Worm (Caenorhabditis elegans): ENCODE results near the gene W02B12.1.

- TF ChIP-seq sem-2 (GFP tag; optimal IDR thresholded peaks at IDR 0.05) (no peak), snpc-4 (tag; optimal IDR thresholded peaks at IDR 0.05) (no peak), ztf-11 (tag; optimal IDR thresholded peaks at IDR 0.05) (no peak), elt-3 (tag; optimal IDR thresholded peaks at IDR 0.05) (no peak), nhr-237 (tag; optimal IDR thresholded peaks at IDR 0.05) (no peak), ceh-39 (tag; optimal IDR thresholded peaks at IDR 0.05) (no peak), bed-3 (GFP tag; optimal IDR thresholded peaks at IDR 0.05) (no peak)
Observed at ce11 chrII:11438417-11438816, 10.4 kb upstream of the W02B12.1 start, which contains the start of gene vha-6.
